Worm (Caenorhabditis elegans): ENCODE data around the gene acl-3.

acl-3 gene

ce11 chrIV:11691524-11691923 lies 39.7 kb upstream of the acl-3 start:
- TF ChIP-seq snpc-4 (GFP tag; optimal IDR thresholded peaks at IDR 0.05) (no peak), snpc-4 (tag; optimal IDR thresholded peaks at IDR 0.05) (peak in 1 of 4 experiments; percentile 25), Y53G8AR.9 (GFP tag; conservative IDR thresholded peaks at IDR 0.05) (no peak), gei-17 (GFP tag; optimal IDR thresholded peaks at IDR 0.05) (no peak), nhr-80 (tag; optimal IDR thresholded peaks at IDR 0.05) (peak; percentile 12), cebp-1 (GFP tag; IDR thresholded peaks at IDR 0.05) (no peak), cebp-1 (tag; optimal IDR thresholded peaks at IDR 0.05) (peak; percentile 22)

- TF ChIP-seq pbrm-1 (GFP tag; IDR thresholded peaks at IDR 0.05) (no peak), ztf-18 (tag; optimal IDR thresholded peaks at IDR 0.05) (no peak), F55B11.4 (tag; optimal IDR thresholded peaks at IDR 0.05; ENCODE audit: borderline replicate concordance, insufficient read depth) (no peak), nhr-27 (tag; optimal IDR thresholded peaks at IDR 0.05) (no peak), zfh-2 (GFP tag; conservative IDR thresholded peaks at IDR 0.05) (no peak), rpc-1 (optimal IDR thresholded peaks at IDR 0.05) (no peak), rpc-1 (tag; optimal IDR thresholded peaks at IDR 0.05) (no peak), ceh-91 (GFP tag; IDR thresholded peaks at IDR 0.05) (no peak), ceh-79 (tag; optimal IDR thresholded peaks at IDR 0.05) (no peak), mcd-1 (GFP tag; IDR thresholded peaks at IDR 0.05) (no peak), tbp1 (GFP tag; optimal IDR thresholded peaks at IDR 0.05) (no peak), unc-130 (GFP tag; optimal IDR thresholded peaks at IDR 0.05) (no peak), sdz-38 (tag; optimal IDR thresholded peaks at IDR 0.05) (no peak), T26A5.8 (tag; optimal IDR thresholded peaks at IDR 0.05) (no peak), hlh-12 (tag; optimal IDR thresholded peaks at IDR 0.05) (no peak), chd-7 (tag; optimal IDR thresholded peaks at IDR 0.05) (no peak)
These were observed 39.2 kb upstream of the acl-3 start, which contains the start of gene let-60 for ce11 chrIV:11690988-11691387. let-60 (minus strand) TSS chrIV:11691088.

ce11 chrIV:11688018-11688417 lies 36.2 kb upstream of the acl-3 start, which contains the start of gene ZK792.5:
ZK792.5 (minus strand) TSS chrIV:11688118.
- 0 out of 2 replicates have a peak, but pooled peaks have one; percentile 1 for TF ChIP-seq attf-6 (GFP tag; IDR thresholded peaks at IDR 0.05)
- no peak for TF ChIP-seq hsf-1 (GFP tag; IDR thresholded peaks at IDR 0.05)

- TF ChIP-seq F37B4.10 (GFP tag; IDR thresholded peaks at IDR 0.05) (no peak), ztf-3 (GFP tag; optimal IDR thresholded peaks at IDR 0.05) (no peak), nhr-27 (tag; optimal IDR thresholded peaks at IDR 0.05) (no peak), F23B12.7 (tag; optimal IDR thresholded peaks at IDR 0.05; ENCODE audit: insufficient read depth) (no peak), efl-1 (GFP tag; optimal IDR thresholded peaks at IDR 0.05) (no peak), B0019.2 (GFP tag; conservative IDR thresholded peaks at IDR 0.05) (no peak), ceh-91 (GFP tag; IDR thresholded peaks at IDR 0.05) (no peak), lsl-1 (GFP tag; optimal IDR thresholded peaks at IDR 0.05) (no peak)
These were observed 30.1 kb upstream of the acl-3 start, which contains the start of gene ZK792.4 for ce11 chrIV:11681905-11682304. ZK792.4 (minus strand) TSS chrIV:11682005.

- TF ChIP-seq attf-3 (GFP tag; conservative IDR thresholded peaks at IDR 0.05) (no peak), akir-1 (GFP tag; optimal IDR thresholded peaks at IDR 0.05) (no peak), F22D6.2 (tag; optimal IDR thresholded peaks at IDR 0.05) (no peak), ama-1 (optimal IDR thresholded peaks at IDR 0.05) (no peak), ama-1 (GFP tag; optimal IDR thresholded peaks at IDR 0.05) (no peak), C17E4.6 (GFP tag; IDR thresholded peaks at IDR 0.05) (no peak), mes-4 (tag; optimal IDR thresholded peaks at IDR 0.05) (no peak), ekl-4 (GFP tag; IDR thresholded peaks at IDR 0.05) (no peak), ccch-3 (GFP tag; optimal IDR thresholded peaks at IDR 0.05) (no peak), ztf-3 (GFP tag; optimal IDR thresholded peaks at IDR 0.05) (no peak), lag-1 (GFP tag; IDR thresholded peaks at IDR 0.05) (no peak), Y53F4B.3 (GFP tag; IDR thresholded peaks at IDR 0.05) (no peak), B0336.3 (GFP tag; IDR thresholded peaks at IDR 0.05) (no peak), nfyb-1 (GFP tag; IDR thresholded peaks at IDR 0.05) (no peak), ztf-26 (tag; optimal IDR thresholded peaks at IDR 0.05) (no peak), aptf-3 (GFP tag; IDR thresholded peaks at IDR 0.05) (no peak), egl-44 (GFP tag; IDR thresholded peaks at IDR 0.05) (no peak)
These were observed 24.2 kb upstream of the acl-3 start, which contains the start of gene inx-9 for ce11 chrIV:11676054-11676453. inx-9 (plus strand) TSS chrIV:11676354.
